Fruit fly (Drosophila melanogaster) whole organism, embryonic: Measurements from ENCODE around the gene Agpat2.

Experiments used
- CG12219 ChIP-seq: fragments of 200-800 bp; sonication (Bioruptor generic); optimal IDR thresholded peaks from 3 replicates; lab custom pipeline; 2018; ENCODE audit warnings: missing biosample characterization, mild to moderate bottlenecking, missing genetic modification characterization
- CG12391 ChIP-seq: fragments of 200-800 bp; sonication (Bioruptor generic); optimal IDR thresholded peaks from 3 replicates; lab custom pipeline; 2018; ENCODE audit warnings: missing biosample characterization, mild to moderate bottlenecking, missing genetic modification characterization, moderate library complexity
- CG13287 ChIP-seq: fragments of 200-800 bp; sonication (Bioruptor generic); IDR thresholded peaks from 2 replicates; pipeline ENCODE4 v1.3.6; 2022; ENCODE audit warnings: missing biosample characterization, missing genetic modification characterization; ENCODE audit not compliant: partially characterized antibody
- CG14667 ChIP-seq: fragments of 200-800 bp; sonication (Bioruptor generic); IDR thresholded peaks from 2 replicates; pipeline ENCODE4 v1.3.6; 2022; ENCODE audit warnings: missing biosample characterization, missing genetic modification characterization
- CG1602 ChIP-seq: fragments of 200-800 bp; sonication (Bioruptor generic); optimal IDR thresholded peaks from 3 replicates; lab custom pipeline; 2016; ENCODE audit warnings: missing biosample characterization, missing genetic modification characterization
- CG1647 ChIP-seq: fragments of 200-800 bp; sonication (Bioruptor generic); optimal IDR thresholded peaks from 3 replicates; lab custom pipeline; 2016; ENCODE audit warnings: missing biosample characterization, missing genetic modification characterization
- CG1792 ChIP-seq: fragments of 200-800 bp; sonication (Bioruptor generic); optimal IDR thresholded peaks from 2 replicates; lab custom pipeline; 2016; ENCODE audit warnings: missing biosample characterization, missing genetic modification characterization
- CG32767 ChIP-seq: fragments of 200-800 bp; sonication (Bioruptor generic); IDR thresholded peaks from 2 replicates; pipeline ENCODE4 v1.3.6; 2022; ENCODE audit warnings: missing biosample characterization, missing genetic modification characterization
- CG32772 ChIP-seq: fragments of 200-800 bp; sonication (Bioruptor generic); IDR thresholded peaks from 2 replicates; pipeline ENCODE4 v1.3.6; 2022; ENCODE audit warnings: missing biosample characterization, missing genetic modification characterization
- CG4404 ChIP-seq: fragments of 200-800 bp; sonication (Bioruptor generic); IDR thresholded peaks from 2 replicates; pipeline ENCODE4 v1.3.6; 2022; ENCODE audit warnings: missing biosample characterization, missing genetic modification characterization
- CG6175 ChIP-seq: fragments of 200-800 bp; sonication (Bioruptor generic); IDR thresholded peaks from 3 replicates; pipeline ENCODE4 v1.3.6; 2022; ENCODE audit warnings: missing biosample characterization, missing genetic modification characterization
- CG6272 ChIP-seq: fragments of 200-800 bp; sonication (Bioruptor generic); IDR thresholded peaks from 2 replicates; pipeline ENCODE4 v1.3.6; 2022; ENCODE audit warnings: missing biosample characterization, missing genetic modification characterization
- CG8089 ChIP-seq: fragments of 200-800 bp; sonication (Bioruptor generic); optimal IDR thresholded peaks from 3 replicates; lab custom pipeline; 2016; ENCODE audit warnings: missing biosample characterization, missing genetic modification characterization
- CG8290 ChIP-seq, 3 experiments: fragments of 200-800 bp; sonication (Bioruptor generic); optimal IDR thresholded peaks; 2 replicates each; lab custom pipeline; 2016 to 2019; ENCODE audit warnings: missing biosample characterization in 3 of 3, missing genetic modification characterization in 3 of 3, mild to moderate bottlenecking in 2 of 3, moderate library complexity in 1 of 3
- CG8388 ChIP-seq: fragments of 200-800 bp; sonication (Bioruptor generic); optimal IDR thresholded peaks from 2 replicates; lab custom pipeline; 2019; ENCODE audit warnings: missing biosample characterization, mild to moderate bottlenecking, missing genetic modification characterization, moderate library complexity
- CkIIα-i1 ChIP-seq: fragments of 200-800 bp; sonication (Bioruptor generic); IDR thresholded peaks from 2 replicates; pipeline ENCODE4 v1.3.6; 2022; ENCODE audit warnings: missing biosample characterization, missing genetic modification characterization
- Doc3 ChIP-seq: fragments of 200-800 bp; sonication (Bioruptor generic); IDR thresholded peaks from 3 replicates; pipeline ENCODE4 v1.3.6; 2022; ENCODE audit warnings: missing biosample characterization, missing genetic modification characterization; ENCODE audit not compliant: partially characterized antibody
- ERR ChIP-seq: fragments of 200-800 bp; sonication (Bioruptor generic); optimal IDR thresholded peaks from 2 replicates; lab custom pipeline; 2016; ENCODE audit warnings: missing biosample characterization, missing genetic modification characterization
- HHEX ChIP-seq: fragments of 200-800 bp; sonication (Bioruptor generic); optimal IDR thresholded peaks from 3 replicates; lab custom pipeline; 2017; ENCODE audit warnings: missing biosample characterization, mild to moderate bottlenecking, missing genetic modification characterization, missing genetic modification reagents
- Hey ChIP-seq: fragments of 200-800 bp; sonication (Bioruptor generic); optimal IDR thresholded peaks from 3 replicates; lab custom pipeline; 2018; ENCODE audit warnings: missing biosample characterization, mild to moderate bottlenecking, missing genetic modification characterization
- HmgD ChIP-seq: fragments of 200-800 bp; sonication (Bioruptor generic); optimal IDR thresholded peaks from 3 replicates; lab custom pipeline; 2016; ENCODE audit warnings: missing biosample characterization, missing genetic modification characterization
- HmgZ ChIP-seq: fragments of 200-800 bp; sonication (Bioruptor generic); optimal IDR thresholded peaks from 2 replicates; lab custom pipeline; 2018; ENCODE audit warnings: missing biosample characterization, mild to moderate bottlenecking, missing genetic modification characterization
- Hr3 ChIP-seq: fragments of 200-800 bp; sonication (Bioruptor generic); optimal IDR thresholded peaks from 3 replicates; lab custom pipeline; 2016; ENCODE audit warnings: missing biosample characterization, missing genetic modification characterization
- Nf-YA ChIP-seq: fragments of 200-800 bp; sonication (Bioruptor generic); IDR thresholded peaks from 2 replicates; pipeline ENCODE4 v1.3.6; 2022; ENCODE audit warnings: missing biosample characterization, missing genetic modification characterization
- Sry-β ChIP-seq: fragments of 200-800 bp; sonication (Bioruptor generic); optimal IDR thresholded peaks from 2 replicates; lab custom pipeline; 2018; ENCODE audit warnings: missing biosample characterization, mild to moderate bottlenecking, missing genetic modification characterization, moderate library complexity
- btn ChIP-seq: fragments of 200-800 bp; sonication (Bioruptor generic); optimal IDR thresholded peaks from 2 replicates; lab custom pipeline; 2016; ENCODE audit warnings: missing biosample characterization, missing genetic modification characterization
- chinmo ChIP-seq: fragments of 200-800 bp; sonication (Bioruptor generic); IDR thresholded peaks from 4 replicates; pipeline ENCODE4 v1.3.6; 2022; ENCODE audit warnings: missing biosample characterization, missing genetic modification characterization; ENCODE audit not compliant: partially characterized antibody
- danr ChIP-seq: fragments of 200-800 bp; sonication (Bioruptor generic); IDR thresholded peaks from 2 replicates; pipeline ENCODE4 v1.3.6; 2022; ENCODE audit warnings: missing biosample characterization, missing genetic modification characterization
- dm ChIP-seq: fragments of 200-800 bp; sonication (Bioruptor generic); optimal IDR thresholded peaks from 3 replicates; lab custom pipeline; 2016; ENCODE audit warnings: missing biosample characterization, missing genetic modification characterization
- emc ChIP-seq: fragments of 200-800 bp; sonication (Bioruptor generic); optimal IDR thresholded peaks from 2 replicates; lab custom pipeline; 2016; ENCODE audit warnings: missing biosample characterization, missing genetic modification characterization
- ewg ChIP-seq: fragments of 200-800 bp; sonication (Bioruptor generic); optimal IDR thresholded peaks from 3 replicates; lab custom pipeline; 2017; ENCODE audit warnings: mild to moderate bottlenecking, missing biosample characterization, missing genetic modification reagents, missing genetic modification characterization
- eyg ChIP-seq: fragments of 200-800 bp; sonication (Bioruptor generic); optimal IDR thresholded peaks from 3 replicates; lab custom pipeline; 2016; ENCODE audit warnings: missing biosample characterization, missing genetic modification characterization
- ftz-f1 ChIP-seq: fragments of 200-800 bp; sonication (Bioruptor generic); optimal IDR thresholded peaks from 2 replicates; lab custom pipeline; 2016; ENCODE audit warnings: missing biosample characterization, missing genetic modification characterization
- her ChIP-seq: fragments of 200-800 bp; sonication (Bioruptor generic); optimal IDR thresholded peaks from 2 replicates; lab custom pipeline; 2016; ENCODE audit warnings: missing biosample characterization, missing genetic modification characterization
- hth ChIP-seq: fragments of >200 bp; optimal IDR thresholded peaks from 2 replicates; lab custom pipeline; 2017; ENCODE audit warnings: inconsistent platforms
- jumu ChIP-seq: fragments of 200-800 bp; sonication (Bioruptor generic); optimal IDR thresholded peaks from 3 replicates; lab custom pipeline; 2016; ENCODE audit warnings: missing biosample characterization, missing genetic modification characterization
- kay ChIP-seq: fragments of 200-800 bp; sonication (Bioruptor generic); optimal IDR thresholded peaks from 2 replicates; lab custom pipeline; 2016; ENCODE audit warnings: missing biosample characterization, missing genetic modification characterization
- lbe ChIP-seq: fragments of 200-800 bp; sonication (Bioruptor generic); optimal IDR thresholded peaks from 2 replicates; lab custom pipeline; 2016; ENCODE audit warnings: missing biosample characterization, mild to moderate bottlenecking, missing genetic modification characterization
- lilli ChIP-seq: fragments of 200-800 bp; sonication (Bioruptor generic); optimal IDR thresholded peaks from 3 replicates; lab custom pipeline; 2016; ENCODE audit warnings: missing biosample characterization, missing genetic modification characterization
- lola ChIP-seq, 3 experiments: fragments of >200 bp in 2 of 3; fragments of 200-800 bp in 1 of 3; sonication (Bioruptor generic) in 1 of 3; optimal IDR thresholded peaks; 2 replicates each; lab custom pipeline; 2017 to 2019; ENCODE audit warnings: missing biosample characterization in 3 of 3, missing genetic modification characterization in 3 of 3, mild to moderate bottlenecking in 1 of 3, moderate library complexity in 1 of 3
- mld ChIP-seq: fragments of 200-800 bp; sonication (Bioruptor generic); IDR thresholded peaks from 3 replicates; pipeline ENCODE4 v1.3.6; 2022; ENCODE audit warnings: missing biosample characterization, missing genetic modification characterization; ENCODE audit not compliant: partially characterized antibody
- nom ChIP-seq: fragments of 200-800 bp; sonication (Bioruptor generic); optimal IDR thresholded peaks from 2 replicates; lab custom pipeline; 2017; ENCODE audit warnings: missing biosample characterization, missing genetic modification characterization, mild to moderate bottlenecking, moderate library complexity, missing genetic modification reagents
- pan ChIP-seq, 4 experiments: fragments of >200 bp in 3 of 4; fragments of 200-800 bp in 1 of 4; sonication (Bioruptor generic) in 1 of 4; optimal IDR thresholded peaks in 3 of 4; IDR thresholded peaks in 1 of 4; 2 replicates each; pipeline versions ENCODE4 v1.3.6 to Lab custom; 2017 to 2022; ENCODE audit warnings: missing biosample characterization in 2 of 4, missing genetic modification characterization in 2 of 4, mixed read lengths in 1 of 4
- pnt ChIP-seq: fragments of 200-800 bp; sonication (Bioruptor generic); optimal IDR thresholded peaks from 3 replicates; lab custom pipeline; 2016; ENCODE audit warnings: missing biosample characterization, missing genetic modification characterization
- repo ChIP-seq: fragments of 200-800 bp; sonication (Bioruptor generic); optimal IDR thresholded peaks from 2 replicates; lab custom pipeline; 2016; ENCODE audit warnings: missing biosample characterization, missing genetic modification characterization
- sens ChIP-seq: fragments of 200-800 bp; sonication (Bioruptor generic); peaks from one replicate; lab custom pipeline; 2016; ENCODE audit warnings: missing biosample characterization, missing genetic modification characterization
- shn ChIP-seq: fragments of 200-800 bp; sonication (Bioruptor generic); optimal IDR thresholded peaks from 3 replicates; lab custom pipeline; 2016; ENCODE audit warnings: missing biosample characterization, missing genetic modification characterization
- sim ChIP-seq: fragments of 200-800 bp; sonication (Bioruptor generic); IDR thresholded peaks from 2 replicates; pipeline ENCODE4 v1.3.6; 2022; ENCODE audit warnings: missing biosample characterization, missing genetic modification characterization
- tup ChIP-seq: fragments of 200-800 bp; sonication (Bioruptor generic); optimal IDR thresholded peaks from 2 replicates; lab custom pipeline; 2016; ENCODE audit warnings: missing biosample characterization, mild to moderate bottlenecking, missing genetic modification characterization, moderate library complexity
- vvl ChIP-seq: fragments of 200-800 bp; sonication (Bioruptor generic); IDR thresholded peaks from 2 replicates; pipeline ENCODE4 v1.3.6; 2022; ENCODE audit warnings: missing biosample characterization, missing genetic modification characterization
- z ChIP-seq: fragments of 200-800 bp; sonication (Bioruptor generic); IDR thresholded peaks from 3 replicates; pipeline ENCODE4 v1.3.6; 2022; ENCODE audit warnings: missing biosample characterization, missing genetic modification characterization
- zfh1 ChIP-seq: fragments of 200-800 bp; sonication (Bioruptor generic); IDR thresholded peaks from 3 replicates; pipeline ENCODE4 v1.3.6; 2022; ENCODE audit warnings: missing biosample characterization, missing genetic modification characterization

Gene Agpat2

DNA sequence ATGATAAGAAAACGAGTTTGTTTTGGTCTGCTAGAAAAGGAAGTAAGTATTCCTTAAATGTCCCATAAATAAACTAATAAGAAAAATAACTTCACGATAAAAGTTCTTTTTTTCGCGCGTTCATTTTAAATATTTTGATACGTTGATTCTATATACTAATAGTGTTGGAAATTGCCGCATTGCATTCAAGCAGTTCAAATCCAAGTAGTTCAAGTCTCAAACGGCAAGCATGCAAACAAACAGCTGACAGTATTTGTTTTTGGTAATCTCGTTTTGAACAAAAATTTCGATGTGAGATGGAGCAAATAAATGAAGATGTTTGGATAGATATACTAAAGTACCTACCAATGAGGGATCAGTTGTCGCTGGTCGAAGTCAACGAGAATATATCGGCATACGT is 24.9 kb upstream of the Agpat2 start, which contains the start of gene CG13088 (continued):
- TF ChIP-seq pan (optimal IDR thresholded peaks at IDR 0.05; lab: Kevin White, UChicago) = no peak
- TF ChIP-seq pan (GFP tag; optimal IDR thresholded peaks at IDR 0.05 in 1 of 2, IDR thresholded peaks at IDR 0.05 in 1 of 2) = no peak
- TF ChIP-seq kay (GFP tag; lab: Kevin White, UChicago) = no peak
- no peak for TF ChIP-seq CG4404 (GFP tag; lab: Robert Waterston, UW)
- TF ChIP-seq mld = no peak
- TF ChIP-seq HmgZ (tag; lab: Kevin White, UChicago) = peak; percentile 82
- TF ChIP-seq Nf-YA (GFP tag; lab: Robert Waterston, UW) = no peak
- no peak for TF ChIP-seq ERR
- no peak for TF ChIP-seq CG8089 (GFP tag; lab: Kevin White, UChicago)
- TF ChIP-seq pnt (GFP tag; lab: Kevin White, UChicago) = no peak
- no peak for TF ChIP-seq Sry-β (GFP tag; lab: Kevin White, UChicago)
- no peak for TF ChIP-seq jumu
- no peak for TF ChIP-seq Hey (tag; lab: Kevin White, UChicago)
- peak; percentile 67 for TF ChIP-seq dm (GFP tag; lab: Kevin White, UChicago)
- no peak for TF ChIP-seq CG8388 (GFP tag; lab: Kevin White, UChicago)
- no peak for TF ChIP-seq CG6175 (GFP tag; lab: Robert Waterston, UW)
- no peak for TF ChIP-seq chinmo (GFP tag; lab: Robert Waterston, UW)
- no peak for TF ChIP-seq lola (GFP tag; optimal IDR thresholded peaks at IDR 0.05; lab: Kevin White, UChicago)
- TF ChIP-seq CG1792 (GFP tag; lab: Kevin White, UChicago) = peak; percentile 6
- no peak for TF ChIP-seq shn (GFP tag; lab: Kevin White, UChicago)
- TF ChIP-seq z (GFP tag; lab: Robert Waterston, UW) = no peak
- no peak for TF ChIP-seq sim (GFP tag; lab: Robert Waterston, UW)
- no peak for TF ChIP-seq emc (GFP tag; lab: Kevin White, UChicago)
- no peak for TF ChIP-seq nom (GFP tag; lab: Kevin White, UChicago)
- no peak for TF ChIP-seq repo (GFP tag; lab: Kevin White, UChicago)
- no peak for TF ChIP-seq ftz-f1 (GFP tag; lab: Kevin White, UChicago)
- no peak for TF ChIP-seq hth (lab: Kevin White, UChicago)
- no peak for TF ChIP-seq CkIIα-i1
- TF ChIP-seq zfh1 (GFP tag; lab: Robert Waterston, UW) = peak; percentile 41; the same call in 1 of the 3 replicates
- no peak for TF ChIP-seq ewg (GFP tag; lab: Kevin White, UChicago)
- TF ChIP-seq lbe (GFP tag; lab: Kevin White, UChicago) = no peak
- TF ChIP-seq Doc3 (GFP tag; lab: Robert Waterston, UW) = no peak
- no peak for TF ChIP-seq CG6272 (GFP tag; lab: Robert Waterston, UW)
- no peak for TF ChIP-seq her (GFP tag; lab: Kevin White, UChicago)
- TF ChIP-seq CG12391 = no peak
- TF ChIP-seq CG1647 (GFP tag; lab: Kevin White, UChicago) = no peak
- peak; percentile 78 for TF ChIP-seq sens
- no peak for TF ChIP-seq eyg (GFP tag; lab: Kevin White, UChicago)
- TF ChIP-seq tup (GFP tag; lab: Kevin White, UChicago) = no peak
- TF ChIP-seq danr (GFP tag; lab: Robert Waterston, UW) = no peak
- TF ChIP-seq CG8290 (GFP tag; optimal IDR thresholded peaks at IDR 0.05; lab: Kevin White, UChicago) = peak; percentile 75
- no peak for TF ChIP-seq CG8290 (tag; optimal IDR thresholded peaks at IDR 0.05; lab: Kevin White, UChicago)
- no peak for TF ChIP-seq HHEX (GFP tag; lab: Kevin White, UChicago)
- peak; percentile 6 for TF ChIP-seq CG1602 (GFP tag; lab: Kevin White, UChicago)
- TF ChIP-seq CG14667 (GFP tag; lab: Robert Waterston, UW) = no peak
- no peak for TF ChIP-seq CG32767
- peak; percentile 75 for TF ChIP-seq vvl (GFP tag; lab: Robert Waterston, UW)
- no peak for TF ChIP-seq btn (GFP tag; lab: Kevin White, UChicago)
- TF ChIP-seq HmgD (GFP tag; lab: Kevin White, UChicago) = peak; percentile 54
- peak; percentile 6 for TF ChIP-seq lilli (GFP tag; lab: Kevin White, UChicago)
- peak; percentile 41; the same call in 1 of the 2 replicates for TF ChIP-seq CG13287 (GFP tag; lab: Robert Waterston, UW)
- TF ChIP-seq Hr3 (GFP tag; lab: Kevin White, UChicago) = peak; percentile 14
- TF ChIP-seq CG12219 (GFP tag; lab: Kevin White, UChicago) = no peak
- no peak for TF ChIP-seq CG32772
